Fruit fly (Drosophila melanogaster): ENCODE measurements around the gene CG5555.
A peak's percentile ranks its signal among the peaks of the same experiment; 100 is the strongest.

Gene CG5555

DNA sequence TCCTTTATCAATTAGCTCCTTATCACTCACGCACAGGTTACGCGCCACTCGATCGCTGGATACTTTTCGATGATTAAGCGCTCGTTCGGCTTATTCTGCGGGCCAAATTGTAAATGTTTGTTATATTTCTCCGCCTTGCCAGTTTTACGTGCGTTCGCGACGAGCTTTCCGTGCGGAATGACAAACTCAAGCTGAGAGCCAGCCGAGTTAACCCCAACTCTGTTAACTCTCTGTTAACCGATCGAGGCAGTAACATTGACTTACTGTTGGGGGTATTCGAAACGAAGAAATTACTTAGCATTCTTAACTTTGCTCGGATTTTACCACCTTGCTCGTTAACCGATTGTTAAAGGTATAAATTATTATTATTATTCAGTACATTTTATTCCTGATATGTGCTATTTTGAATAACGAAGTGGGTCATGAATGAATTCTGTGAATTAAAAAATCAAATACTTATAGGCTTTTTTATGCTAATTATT lies 26.8 kb downstream of the CG5555 start, which contains the start of gene CG5835 (continued):
- TF ChIP-seq CG11456 (GFP tag; IDR thresholded peaks at IDR 0.05) (no peak), Adf1 (GFP tag; IDR thresholded peaks at IDR 0.05) (peak; percentile 35; the same call in 1 of the 2 replicates), Atf-2 (GFP tag; optimal IDR thresholded peaks at IDR 0.05) (no peak), Fer1 (GFP tag; optimal IDR thresholded peaks at IDR 0.05) (peak; percentile 50), CG2889 (GFP tag; IDR thresholded peaks at IDR 0.05) (no peak), CG15479 (GFP tag; optimal IDR thresholded peaks at IDR 0.05) (no peak), CG15601 (tag; optimal IDR thresholded peaks at IDR 0.05) (no peak), CG10565 (GFP tag; optimal IDR thresholded peaks at IDR 0.05) (no peak), Rx (GFP tag; IDR thresholded peaks at IDR 0.05) (0 out of 2 replicates have a peak, but pooled peaks have one; percentile 15), CG17359 (tag; optimal IDR thresholded peaks at IDR 0.05) (peak; percentile 27), CG10147 (GFP tag; optimal IDR thresholded peaks at IDR 0.05) (no peak), Sox102F (GFP tag; optimal IDR thresholded peaks at IDR 0.05) (peak; percentile 39), dmrt99B (tag; optimal IDR thresholded peaks at IDR 0.05) (peak; percentile 22), Six4 (GFP tag; optimal IDR thresholded peaks at IDR 0.05) (no peak), CG14014 (GFP tag; IDR thresholded peaks at IDR 0.05) (0 out of 2 replicates have a peak, but pooled peaks have one; percentile 13), CG8359 (GFP tag; optimal IDR thresholded peaks at IDR 0.05; ENCODE audit: borderline replicate concordance) (peak; percentile 50), CG31365 (tag; optimal IDR thresholded peaks at IDR 0.05) (peak; percentile 19), ham (GFP tag; IDR thresholded peaks at IDR 0.05) (no peak), CG43689 (GFP tag; IDR thresholded peaks at IDR 0.05) (peak; percentile 13; the same call in 1 of the 2 replicates), ci (GFP tag; IDR thresholded peaks at IDR 0.05) (peak; percentile 72), CG32532 (GFP tag; IDR thresholded peaks at IDR 0.05) (peak; percentile 47; the same call in 1 of the 2 replicates), caup (GFP tag; optimal IDR thresholded peaks at IDR 0.05; ENCODE audit: severe bottlenecking) (peak; percentile 26), prd (optimal IDR thresholded peaks at IDR 0.05) (no peak), prd (GFP tag; IDR thresholded peaks at IDR 0.05) (no peak), CG13296 (GFP tag; optimal IDR thresholded peaks at IDR 0.05) (peak; percentile 12), CG8478 (optimal IDR thresholded peaks at IDR 0.05) (no peak), CG4424 (GFP tag; optimal IDR thresholded peaks at IDR 0.05) (peak; percentile 11), fd102C (GFP tag; optimal IDR thresholded peaks at IDR 0.05) (no peak), CG17385 (GFP tag; optimal IDR thresholded peaks at IDR 0.05) (peak; percentile 15), Trl (optimal IDR thresholded peaks at IDR 0.05) (peak in 1 of 2 experiments; percentile 4), Trl (GFP tag; optimal IDR thresholded peaks at IDR 0.05) (no peak), HHEX (GFP tag; optimal IDR thresholded peaks at IDR 0.05) (peak; percentile 10), CG14710 (tag; optimal IDR thresholded peaks at IDR 0.05) (peak; percentile 1), seq (GFP tag; IDR thresholded peaks at IDR 0.05) (peak; percentile 38; the same call in 1 of the 2 replicates), shn (GFP tag; optimal IDR thresholded peaks at IDR 0.05) (peak; percentile 5), CG32772 (GFP tag; IDR thresholded peaks at IDR 0.05) (no peak), Atf3 (GFP tag; optimal IDR thresholded peaks at IDR 0.05) (no peak), MTF-1 (GFP tag; optimal IDR thresholded peaks at IDR 0.05; ENCODE audit: borderline replicate concordance) (peak; percentile 18), CG2116 (GFP tag; optimal IDR thresholded peaks at IDR 0.05) (peak; percentile 16), CrebB (tag; optimal IDR thresholded peaks at IDR 0.05) (peak; percentile 26), B-H2 (GFP tag; optimal IDR thresholded peaks at IDR 0.05) (peak; percentile 12), Opbp (GFP tag; IDR thresholded peaks at IDR 0.05; ENCODE audit: partially characterized antibody) (0 out of 3 replicates have a peak, but pooled peaks have one; percentile 38), so (GFP tag; IDR thresholded peaks at IDR 0.05) (no peak), Bgb (GFP tag; IDR thresholded peaks at IDR 0.05; ENCODE audit: partially characterized antibody) (peak; percentile 53; the same call in 1 of the 2 replicates), dimm (GFP tag; IDR thresholded peaks at IDR 0.05) (no peak), CG1603 (tag; optimal IDR thresholded peaks at IDR 0.05) (peak; percentile 5), CG13424 (tag; optimal IDR thresholded peaks at IDR 0.05) (peak; percentile 25), hkb (optimal IDR thresholded peaks at IDR 0.05) (no peak), hkb (GFP tag; IDR thresholded peaks at IDR 0.05) (0 out of 2 replicates have a peak, but pooled peaks have one; percentile 17), sr (GFP tag; IDR thresholded peaks at IDR 0.05) (peak; percentile 50; the same call in 1 of the 3 replicates), C15 (GFP tag; IDR thresholded peaks at IDR 0.05) (no peak)
